Fruit fly (Drosophila melanogaster): ENCODE data around the gene Amacr.

DNA sequence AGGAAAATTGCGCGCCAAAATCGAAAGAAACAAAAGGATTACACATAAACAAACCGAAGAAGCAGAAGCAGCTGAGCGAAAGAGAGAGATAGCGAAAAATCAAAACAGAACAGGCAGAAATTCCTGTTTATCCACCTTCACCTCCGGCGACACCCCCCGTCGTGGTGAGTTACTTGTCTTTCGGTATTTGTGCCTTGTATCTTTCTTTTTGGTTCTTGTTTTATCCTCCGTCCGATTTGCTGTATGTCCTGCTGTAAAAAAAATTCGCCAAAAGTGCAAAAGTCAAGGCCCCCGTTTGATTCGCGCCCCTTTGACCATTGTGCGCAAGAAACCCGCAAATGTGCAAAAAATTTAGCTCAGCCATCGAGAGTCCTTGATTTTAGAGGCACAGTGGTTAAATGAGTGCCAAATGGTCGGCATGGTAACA is 46.2 kb upstream of the Amacr start:
- no peak for TF ChIP-seq h (GFP tag; optimal IDR thresholded peaks at IDR 0.05)
- no peak for TF ChIP-seq HLH106 (tag; optimal IDR thresholded peaks at IDR 0.05)
- TF ChIP-seq dsf (GFP tag; optimal IDR thresholded peaks at IDR 0.05; ENCODE audit: borderline replicate concordance) = no peak
- no peak for TF ChIP-seq tai (GFP tag; optimal IDR thresholded peaks at IDR 0.05)
- no peak for TF ChIP-seq pan (optimal IDR thresholded peaks at IDR 0.05)
- no peak for TF ChIP-seq dmrt93B (GFP tag; optimal IDR thresholded peaks at IDR 0.05)
- TF ChIP-seq OdsH (GFP tag; optimal IDR thresholded peaks at IDR 0.05) = no peak
- no peak for TF ChIP-seq sage (GFP tag; optimal IDR thresholded peaks at IDR 0.05)
- TF ChIP-seq fru (GFP tag; optimal IDR thresholded peaks at IDR 0.05) = peak; percentile 2
- TF ChIP-seq jim (GFP tag; optimal IDR thresholded peaks at IDR 0.05) = peak; percentile 17
- no peak for TF ChIP-seq Dfd (GFP tag; optimal IDR thresholded peaks at IDR 0.05)
- TF ChIP-seq br (GFP tag; optimal IDR thresholded peaks at IDR 0.05) = no peak

Measured in whole organism, wandering third instar larva.